Worm (Caenorhabditis elegans) whole organism, L4/young adult: ENCODE results near the gene F56C4.4.

Experiments
- W03F9.2 ChIP-seq: fragments of 150-350 bp; optimal IDR thresholded peaks from 2 replicates; lab custom pipeline; 2014; ENCODE audit warnings: missing biosample characterization, missing genetic modification characterization
- him-1 ChIP-seq: sonication (generic microtip); optimal IDR thresholded peaks from 2 replicates; lab custom pipeline; 2016; ENCODE audit warnings: missing genotype, missing genetic modification reagents, missing genetic modification characterization, missing compliant biosample characterization

DNA sequence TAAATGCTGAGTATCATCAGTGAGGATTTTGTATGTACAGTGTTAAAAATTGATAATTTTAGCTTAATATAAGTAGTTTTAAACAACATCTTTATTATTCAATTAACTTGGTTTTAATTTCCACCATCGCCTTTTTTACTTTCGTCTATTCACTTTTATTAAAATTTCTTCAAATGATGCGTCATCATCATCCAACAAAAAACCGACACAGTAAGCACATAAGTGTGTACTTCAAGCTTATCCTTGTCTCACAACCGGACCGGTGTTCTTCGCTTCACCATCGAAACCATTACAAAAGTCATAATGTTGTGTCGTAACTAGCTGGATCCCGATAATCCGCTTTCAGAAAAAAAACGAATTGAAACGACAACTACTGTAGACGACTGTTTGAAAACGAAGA is 34.6 kb downstream of the F56C4.4 start, which contains the start of gene C43F9.11:
- TF ChIP-seq him-1, result no peak
- no peak for TF ChIP-seq W03F9.2 (tag; lab: Kevin White, UChicago)
